Fruit fly (Drosophila melanogaster): ENCODE measurements around the gene Cp15.

DNA sequence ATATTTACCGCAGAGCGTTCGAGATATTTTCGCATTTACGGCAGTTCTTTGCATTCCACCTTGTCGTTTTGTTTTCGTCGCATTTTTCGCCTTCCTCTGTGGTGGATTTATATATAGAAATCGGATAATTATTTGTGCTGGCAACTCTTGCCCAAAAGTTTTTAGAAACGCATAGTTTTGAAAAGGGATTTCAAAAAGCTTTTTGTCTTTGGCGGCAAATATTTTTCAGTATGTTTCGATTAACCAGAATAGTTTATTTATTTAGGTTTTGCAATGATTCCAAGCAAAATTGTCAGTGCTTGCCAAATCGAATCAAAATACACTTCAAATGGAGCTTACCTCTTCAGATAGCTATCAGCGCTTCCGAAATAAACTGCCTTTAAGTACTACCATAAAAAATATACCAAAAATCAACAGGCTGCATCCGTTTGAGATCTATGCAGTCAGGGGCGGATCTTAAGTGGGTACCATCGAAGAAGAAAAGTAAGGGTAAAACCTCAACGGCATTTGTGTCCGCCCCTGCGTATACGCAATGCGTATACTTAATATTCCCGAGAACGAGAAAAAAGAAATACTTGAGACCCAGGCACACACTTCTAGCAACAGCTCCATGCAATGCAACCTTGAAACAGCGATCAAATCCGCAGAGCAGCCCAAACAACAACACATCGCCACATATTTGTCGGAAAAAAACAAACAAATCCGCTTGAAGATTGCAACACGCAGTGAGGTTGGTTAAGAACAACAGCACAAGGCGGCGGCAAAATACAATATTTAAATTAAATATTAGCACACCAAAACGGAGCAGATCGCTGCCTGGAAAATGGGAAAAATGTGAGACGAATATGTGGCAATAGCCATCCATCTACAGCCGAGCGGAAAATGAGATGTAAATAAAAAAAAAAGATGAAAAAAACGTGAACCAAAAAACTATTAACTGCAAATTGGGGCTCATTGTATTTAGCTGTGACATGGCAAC lies 21.7 kb downstream of the Cp15 start, which contains the start of gene CG13306:
- TF ChIP-seq CG7045 (GFP tag; optimal IDR thresholded peaks at IDR 0.05) = no peak
- TF ChIP-seq cnc (optimal IDR thresholded peaks at IDR 0.05) = no peak
- TF ChIP-seq pad (GFP tag; optimal IDR thresholded peaks at IDR 0.05) = no peak
- TF ChIP-seq Mnt (GFP tag; optimal IDR thresholded peaks at IDR 0.05) = no peak
- no peak for TF ChIP-seq CG11617 (GFP tag; optimal IDR thresholded peaks at IDR 0.05)
- TF ChIP-seq kay (GFP tag; ENCODE audit: borderline replicate concordance) = peak; percentile 62
